Fruit fly (Drosophila melanogaster) whole organism, embryonic: ENCODE measurements around the gene CG13605.
A peak's percentile ranks its signal among the peaks of the same experiment; 100 is the strongest.

Experiments
- Ada2b ChIP-seq: fragments of 200-800 bp; sonication (Bioruptor generic); IDR thresholded peaks from 2 replicates; pipeline ENCODE4 v1.3.6; 2022; ENCODE audit warnings: missing biosample characterization, missing genetic modification characterization
- Adf1 ChIP-seq: fragments of 200-800 bp; sonication (Bioruptor generic); IDR thresholded peaks from 2 replicates; pipeline ENCODE4 v1.3.6; 2022; ENCODE audit warnings: missing biosample characterization, missing genetic modification characterization
- BtbVII ChIP-seq: fragments of 200-800 bp; sonication (Bioruptor generic); optimal IDR thresholded peaks from 3 replicates; lab custom pipeline; 2017; ENCODE audit warnings: missing biosample characterization, mild to moderate bottlenecking, missing genetic modification characterization
- CG10274 ChIP-seq: fragments of 200-800 bp; sonication (Bioruptor generic); optimal IDR thresholded peaks from 3 replicates; lab custom pipeline; 2017; ENCODE audit warnings: missing biosample characterization, mild to moderate bottlenecking, missing genetic modification characterization
- CG15073 ChIP-seq: fragments of 200-800 bp; sonication (Bioruptor generic); optimal IDR thresholded peaks from 2 replicates; lab custom pipeline; 2016; ENCODE audit warnings: missing biosample characterization, missing genetic modification characterization
- CG16779 ChIP-seq: fragments of 200-800 bp; sonication (Bioruptor generic); IDR thresholded peaks from 2 replicates; pipeline ENCODE4 v1.3.6; 2022; ENCODE audit warnings: missing biosample characterization, missing genetic modification characterization
- CG17802 ChIP-seq: fragments of 200-800 bp; sonication (Bioruptor generic); optimal IDR thresholded peaks from 2 replicates; lab custom pipeline; 2018; ENCODE audit warnings: missing biosample characterization, mild to moderate bottlenecking, missing genetic modification characterization, moderate library complexity
- CG2116 ChIP-seq: fragments of 200-800 bp; sonication (Bioruptor generic); optimal IDR thresholded peaks from 3 replicates; lab custom pipeline; 2018; ENCODE audit warnings: missing biosample characterization, mild to moderate bottlenecking, missing genetic modification characterization
- CG42726 ChIP-seq: fragments of 200-800 bp; sonication (Bioruptor generic); IDR thresholded peaks from 2 replicates; pipeline ENCODE4 v1.3.6; 2022; ENCODE audit warnings: missing biosample characterization, missing genetic modification characterization; ENCODE audit not compliant: partially characterized antibody
- CG4617 ChIP-seq: fragments of 200-800 bp; sonication (Bioruptor generic); optimal IDR thresholded peaks from 3 replicates; lab custom pipeline; 2016; ENCODE audit warnings: missing biosample characterization, missing genetic modification characterization, borderline replicate concordance
- CG6654 ChIP-seq: fragments of 200-800 bp; sonication (Bioruptor generic); optimal IDR thresholded peaks from 2 replicates; lab custom pipeline; 2017; ENCODE audit warnings: missing biosample characterization, mild to moderate bottlenecking, missing genetic modification characterization
- CG6765 ChIP-seq: fragments of 200-800 bp; sonication (Bioruptor generic); optimal IDR thresholded peaks from 3 replicates; lab custom pipeline; 2017; ENCODE audit warnings: missing biosample characterization, mild to moderate bottlenecking, missing genetic modification characterization
- CG8290 ChIP-seq, 3 experiments: fragments of 200-800 bp; sonication (Bioruptor generic); optimal IDR thresholded peaks; 2 replicates each; lab custom pipeline; 2016 to 2019; ENCODE audit warnings: missing biosample characterization in 3 of 3, missing genetic modification characterization in 3 of 3, mild to moderate bottlenecking in 2 of 3, moderate library complexity in 1 of 3
- CG8924 ChIP-seq: fragments of 200-800 bp; optimal IDR thresholded peaks from 3 replicates; lab custom pipeline; 2019; ENCODE audit warnings: missing biosample characterization, mild to moderate bottlenecking, missing genetic modification characterization, moderate library complexity
- CG9437 ChIP-seq: fragments of 200-800 bp; sonication (Bioruptor generic); optimal IDR thresholded peaks from 2 replicates; lab custom pipeline; 2018; ENCODE audit warnings: missing biosample characterization, mild to moderate bottlenecking, missing genetic modification characterization
- CG9932 ChIP-seq: fragments of 200-800 bp; sonication (Bioruptor generic); IDR thresholded peaks from 2 replicates; pipeline ENCODE4 v1.3.6; 2022; ENCODE audit warnings: missing biosample characterization, missing genetic modification characterization
- Gsc ChIP-seq: fragments of 200-800 bp; sonication (Bioruptor generic); IDR thresholded peaks from 2 replicates; pipeline ENCODE4 v1.3.6; 2022; ENCODE audit warnings: missing biosample characterization, missing genetic modification characterization
- Mes4 ChIP-seq: fragments of 200-800 bp; sonication (Bioruptor generic); optimal IDR thresholded peaks from 2 replicates; lab custom pipeline; 2016; ENCODE audit warnings: missing biosample characterization, missing genetic modification characterization
- Mrtf ChIP-seq: fragments of 200-800 bp; sonication (Bioruptor generic); IDR thresholded peaks from 3 replicates; pipeline ENCODE4 v1.3.6; 2022; ENCODE audit warnings: missing biosample characterization, missing genetic modification characterization
- Sin3A ChIP-seq: fragments of >200 bp; optimal IDR thresholded peaks from 2 replicates; lab custom pipeline; 2018
- Ssrp ChIP-seq: fragments of 200-800 bp; sonication (Bioruptor generic); optimal IDR thresholded peaks from 2 replicates; lab custom pipeline; 2018; ENCODE audit warnings: missing biosample characterization, mild to moderate bottlenecking, missing genetic modification characterization, moderate library complexity
- Stat92E ChIP-seq, 3 experiments: fragments of >200 bp in 2 of 3; fragments of 200-800 bp in 1 of 3; sonication (Bioruptor generic) in 1 of 3; optimal IDR thresholded peaks; 2 replicates each; lab custom pipeline; 2017 to 2019; ENCODE audit warnings: missing biosample characterization in 3 of 3, missing genetic modification characterization in 3 of 3, mild to moderate bottlenecking in 1 of 3, moderate library complexity in 1 of 3
- YL-1 ChIP-seq: fragments of 200-800 bp; sonication (Bioruptor generic); optimal IDR thresholded peaks from 3 replicates; lab custom pipeline; 2017; ENCODE audit warnings: missing biosample characterization, mild to moderate bottlenecking, missing genetic modification characterization
- abd-A ChIP-seq: fragments of 200-800 bp; sonication (Bioruptor generic); optimal IDR thresholded peaks from 3 replicates; lab custom pipeline; 2019; ENCODE audit warnings: missing biosample characterization, mild to moderate bottlenecking, missing genetic modification characterization, moderate library complexity
- al ChIP-seq: fragments of 200-800 bp; sonication (Bioruptor generic); IDR thresholded peaks from 2 replicates; pipeline ENCODE4 v1.3.6; 2022; ENCODE audit warnings: missing biosample characterization, missing genetic modification characterization
- dmrt11E ChIP-seq: fragments of 200-800 bp; sonication (Bioruptor generic); optimal IDR thresholded peaks from 3 replicates; lab custom pipeline; 2018; ENCODE audit warnings: missing biosample characterization, mild to moderate bottlenecking, missing genetic modification characterization, moderate library complexity
- eve ChIP-seq, 2 experiments: fragments of >200 bp; optimal IDR thresholded peaks; 2 replicates each; lab custom pipeline; 2017; ENCODE audit warnings: missing biosample characterization in 2 of 2, missing genetic modification characterization in 2 of 2
- gsb-n ChIP-seq: fragments of 200-800 bp; sonication (Bioruptor generic); optimal IDR thresholded peaks from 3 replicates; lab custom pipeline; 2018; ENCODE audit warnings: missing biosample characterization, mild to moderate bottlenecking, missing genetic modification characterization
- hkb ChIP-seq, 2 experiments: fragments of 200-800 bp in 1 of 2; fragments of >200 bp in 1 of 2; sonication (Bioruptor generic) in 1 of 2; IDR thresholded peaks in 1 of 2; optimal IDR thresholded peaks in 1 of 2; 2 replicates each; pipeline versions ENCODE4 v1.3.6 to Lab custom; 2017 to 2022; ENCODE audit warnings: missing biosample characterization in 1 of 2, missing genetic modification characterization in 1 of 2
- mld ChIP-seq: fragments of 200-800 bp; sonication (Bioruptor generic); IDR thresholded peaks from 3 replicates; pipeline ENCODE4 v1.3.6; 2022; ENCODE audit warnings: missing biosample characterization, missing genetic modification characterization; ENCODE audit not compliant: partially characterized antibody
- oc ChIP-seq: fragments of 200-800 bp; sonication (Bioruptor generic); optimal IDR thresholded peaks from 2 replicates; lab custom pipeline; 2018; ENCODE audit warnings: missing biosample characterization, mild to moderate bottlenecking, missing genetic modification characterization, moderate library complexity
- odd ChIP-seq: fragments of 200-800 bp; sonication (Bioruptor generic); optimal IDR thresholded peaks from 2 replicates; lab custom pipeline; 2017; ENCODE audit warnings: missing biosample characterization, mild to moderate bottlenecking, missing genetic modification characterization
- pros ChIP-seq: fragments of 200-800 bp; sonication (Bioruptor generic); optimal IDR thresholded peaks from 3 replicates; lab custom pipeline; 2019; ENCODE audit warnings: missing biosample characterization, mild to moderate bottlenecking, missing genetic modification characterization, moderate library complexity
- ro ChIP-seq: fragments of 200-800 bp; sonication (Bioruptor generic); IDR thresholded peaks from 2 replicates; pipeline ENCODE4 v1.3.6; 2022; ENCODE audit warnings: missing biosample characterization, missing genetic modification characterization
- sc ChIP-seq, 3 experiments: fragments of >200 bp in 2 of 3; fragments of 200-800 bp in 1 of 3; sonication (Bioruptor generic) in 1 of 3; optimal IDR thresholded peaks; 2 replicates in 2 of 3; 3 replicates in 1 of 3; lab custom pipeline; 2017; ENCODE audit warnings: mild to moderate bottlenecking in 1 of 3, missing biosample characterization in 1 of 3, missing genetic modification characterization in 1 of 3, missing genetic modification reagents in 1 of 3
- sr ChIP-seq: fragments of 200-800 bp; sonication (Bioruptor generic); IDR thresholded peaks from 3 replicates; pipeline ENCODE4 v1.3.6; 2022; ENCODE audit warnings: missing biosample characterization, missing genetic modification characterization
- sug ChIP-seq: fragments of 200-800 bp; optimal IDR thresholded peaks from 2 replicates; lab custom pipeline; 2019; ENCODE audit warnings: missing biosample characterization, mild to moderate bottlenecking, missing genetic modification characterization, moderate library complexity
- trh ChIP-seq: fragments of 200-800 bp; sonication (Bioruptor generic); optimal IDR thresholded peaks from 2 replicates; lab custom pipeline; 2016; ENCODE audit warnings: missing biosample characterization, missing genetic modification characterization
- tup ChIP-seq: fragments of 200-800 bp; sonication (Bioruptor generic); optimal IDR thresholded peaks from 2 replicates; lab custom pipeline; 2016; ENCODE audit warnings: missing biosample characterization, mild to moderate bottlenecking, missing genetic modification characterization, moderate library complexity
- zf30C ChIP-seq: fragments of 200-800 bp; sonication (Bioruptor generic); optimal IDR thresholded peaks from 3 replicates; lab custom pipeline; 2018; ENCODE audit warnings: missing biosample characterization, mild to moderate bottlenecking, missing genetic modification characterization

CG13605 gene

dm6 chr3R:24091653-24092052 lies 20.5 kb downstream of the CG13605 start (continued):
- TF ChIP-seq CG9932 (GFP tag; lab: Robert Waterston, UW): 0 out of 2 replicates have a peak, but pooled peaks have one; percentile 16
- TF ChIP-seq sr (GFP tag; lab: Robert Waterston, UW): no peak

dm6 chr3R:24090143-24090542 lies 22.0 kb downstream of the CG13605 start:
- TF ChIP-seq CG8290 (GFP tag; optimal IDR thresholded peaks at IDR 0.05; lab: Kevin White, UChicago) (no peak), CG8290 (tag; optimal IDR thresholded peaks at IDR 0.05; lab: Kevin White, UChicago) (no peak), CG8924 (tag; lab: Kevin White, UChicago) (no peak), Ssrp (tag; lab: Kevin White, UChicago) (no peak), Ada2b (no peak), Gsc (GFP tag; lab: Robert Waterston, UW) (no peak), ro (GFP tag; lab: Robert Waterston, UW) (no peak), CG15073 (GFP tag; lab: Kevin White, UChicago) (no peak), abd-A (tag; lab: Kevin White, UChicago) (peak; percentile 46), dmrt11E (tag; lab: Kevin White, UChicago) (no peak), Stat92E (GFP tag; optimal IDR thresholded peaks at IDR 0.05; lab: Kevin White, UChicago) (no peak), trh (GFP tag; lab: Kevin White, UChicago) (no peak), CG17802 (no peak), CG42726 (GFP tag; lab: Robert Waterston, UW) (no peak), YL-1 (GFP tag; lab: Kevin White, UChicago) (no peak), CG4617 (no peak), hkb (optimal IDR thresholded peaks at IDR 0.05; lab: Kevin White, UChicago) (no peak), hkb (GFP tag; IDR thresholded peaks at IDR 0.05; lab: Robert Waterston, UW) (no peak), CG16779 (GFP tag; lab: Robert Waterston, UW) (no peak), zf30C (GFP tag; lab: Kevin White, UChicago) (no peak), al (GFP tag; lab: Robert Waterston, UW) (no peak), sc (optimal IDR thresholded peaks at IDR 0.05; lab: Kevin White, UChicago) (no peak), sc (GFP tag; optimal IDR thresholded peaks at IDR 0.05; lab: Kevin White, UChicago) (no peak), odd (GFP tag; lab: Kevin White, UChicago) (no peak), Sin3A (lab: Kevin White, UChicago) (no peak), Adf1 (GFP tag; lab: Robert Waterston, UW) (no peak), CG2116 (GFP tag; lab: Kevin White, UChicago) (no peak), CG6654 (GFP tag; lab: Kevin White, UChicago) (no peak), oc (tag; lab: Kevin White, UChicago) (peak; percentile 22), Mes4 (GFP tag; lab: Kevin White, UChicago) (no peak), BtbVII (GFP tag; lab: Kevin White, UChicago) (no peak), CG6765 (GFP tag; lab: Kevin White, UChicago) (no peak), CG10274 (GFP tag; lab: Kevin White, UChicago) (no peak), CG9437 (GFP tag; lab: Kevin White, UChicago) (no peak), gsb-n (tag; lab: Kevin White, UChicago) (peak; percentile 55), pros (no peak), tup (GFP tag; lab: Kevin White, UChicago) (no peak), eve (GFP tag; optimal IDR thresholded peaks at IDR 0.05; lab: Kevin White, UChicago) (peak in 1 of 2 experiments; percentile 12), Mrtf (GFP tag; lab: Robert Waterston, UW) (no peak), mld (GFP tag; lab: Robert Waterston, UW) (no peak), sug (tag; lab: Kevin White, UChicago) (peak; percentile 10)
